Worm (Caenorhabditis elegans) whole organism, L1 larva: Measurements from ENCODE around the gene F32B6.4.

ENCODE experiments used
- C04F5.9 ChIP-seq: sonication (generic microtip); optimal IDR thresholded peaks from 2 replicates; lab custom pipeline; 2016; ENCODE audit warnings: missing genetic modification characterization, missing compliant biosample characterization
- C16A3.4 ChIP-seq: fragments of 150-350 bp; optimal IDR thresholded peaks from 2 replicates; lab custom pipeline; 2014; ENCODE audit warnings: missing biosample characterization, missing genetic modification characterization
- aha-1 ChIP-seq: fragments of 150-350 bp; optimal IDR thresholded peaks from 2 replicates; lab custom pipeline; 2014; ENCODE audit warnings: missing biosample characterization, missing genetic modification characterization
- alr-1 ChIP-seq: fragments of 200-800 bp; sonication (Bioruptor generic); optimal IDR thresholded peaks from 2 replicates; lab custom pipeline; 2018; ENCODE audit warnings: borderline replicate concordance, mild to moderate bottlenecking, missing genetic modification characterization, missing compliant biosample characterization
- aly-2 ChIP-seq: fragments of 150-350 bp; optimal IDR thresholded peaks from 2 replicates; lab custom pipeline; 2014; ENCODE audit warnings: missing biosample characterization, missing genetic modification characterization
- ceh-63 ChIP-seq: fragments of 200-800 bp; sonication (Bioruptor generic); optimal IDR thresholded peaks from 2 replicates; lab custom pipeline; 2018; ENCODE audit warnings: mild to moderate bottlenecking, missing genetic modification characterization, missing compliant biosample characterization
- ceh-88 ChIP-seq: fragments of 200-800 bp; sonication (Bioruptor generic); IDR thresholded peaks from 2 replicates; pipeline ENCODE4 v1.3.6; 2022; ENCODE audit warnings: missing genetic modification characterization, missing compliant biosample characterization
- ceh-90 ChIP-seq: sonication (generic microtip); optimal IDR thresholded peaks from 2 replicates; lab custom pipeline; 2016; ENCODE audit warnings: missing genetic modification characterization, missing compliant biosample characterization
- efl-1 ChIP-seq, 4 experiments: fragments of 150-350 bp; optimal IDR thresholded peaks in 3 of 4; peaks in 1 of 4; 1 replicate in 1 of 4; 2 replicates in 3 of 4; lab custom pipeline; 2014; ENCODE audit warnings: missing biosample characterization in 2 of 4, missing genetic modification characterization in 2 of 4, missing genetic modification reagents in 2 of 4
- egl-13 ChIP-seq: sonication (generic microtip); optimal IDR thresholded peaks from 2 replicates; lab custom pipeline; 2016; ENCODE audit warnings: missing genotype, missing genetic modification reagents, missing genetic modification characterization, missing compliant biosample characterization
- egl-27 ChIP-seq, 2 experiments: fragments of 150-350 bp in 1 of 2; sonication (generic microtip); optimal IDR thresholded peaks; 3 replicates each; lab custom pipeline; 2017 to 2018; ENCODE audit warnings: missing biosample characterization in 2 of 2, missing genetic modification characterization in 2 of 2, missing genetic modification reagents in 2 of 2
- elt-2 ChIP-seq: sonication (generic microtip); optimal IDR thresholded peaks from 2 replicates; lab custom pipeline; 2016; ENCODE audit warnings: missing genetic modification characterization, mild to moderate bottlenecking, inconsistent platforms, missing compliant biosample characterization, missing genetic modification reagents
- elt-3 ChIP-seq, 6 experiments: fragments of 150-350 bp in 1 of 6; sonication (generic microtip); optimal IDR thresholded peaks; 2 replicates each; lab custom pipeline; 2017 to 2018; ENCODE audit warnings: missing biosample characterization in 6 of 6, missing genetic modification characterization in 6 of 6, inconsistent platforms in 1 of 6
- ets-5 ChIP-seq: fragments of 200-800 bp; sonication (Bioruptor generic); IDR thresholded peaks from 2 replicates; pipeline ENCODE4 v1.3.6; 2022; ENCODE audit warnings: missing genetic modification characterization, missing compliant biosample characterization
- fkh-10 ChIP-seq: sonication (generic microtip); optimal IDR thresholded peaks from 2 replicates; lab custom pipeline; 2017; ENCODE audit warnings: missing biosample characterization, missing genetic modification reagents, missing genetic modification characterization
- fkh-4 ChIP-seq: sonication (generic microtip); optimal IDR thresholded peaks from 2 replicates; lab custom pipeline; 2016; ENCODE audit warnings: missing compliant biosample characterization, missing genetic modification characterization, borderline replicate concordance
- fkh-8 ChIP-seq: sonication (generic microtip); optimal IDR thresholded peaks from 2 replicates; lab custom pipeline; 2016; ENCODE audit warnings: mild to moderate bottlenecking, missing genetic modification characterization, missing compliant biosample characterization
- hlh-4 ChIP-seq: sonication (generic microtip); optimal IDR thresholded peaks from 2 replicates; lab custom pipeline; 2016; ENCODE audit warnings: mild to moderate bottlenecking, missing genetic modification characterization, missing compliant biosample characterization
- irx-1 ChIP-seq: sonication (generic microtip); optimal IDR thresholded peaks from 2 replicates; lab custom pipeline; 2016; ENCODE audit warnings: missing genetic modification characterization, missing compliant biosample characterization
- isw-1 ChIP-seq: fragments of 200-800 bp; sonication (Bioruptor generic); IDR thresholded peaks from 2 replicates; pipeline ENCODE4 v1.3.6; 2022; ENCODE audit warnings: missing genetic modification characterization, missing compliant biosample characterization
- lin-13 ChIP-seq: fragments of 150-350 bp; optimal IDR thresholded peaks from 2 replicates; lab custom pipeline; 2014; ENCODE audit warnings: missing biosample characterization, missing genetic modification reagents, missing genetic modification characterization
- lin-35 ChIP-seq, 2 experiments: fragments of 150-350 bp; optimal IDR thresholded peaks; 2 replicates each; lab custom pipeline; 2014; ENCODE audit warnings: missing biosample characterization in 2 of 2, missing genetic modification characterization in 2 of 2, missing genetic modification reagents in 2 of 2
- lin-39 ChIP-seq: fragments of 150-350 bp; optimal IDR thresholded peaks from 2 replicates; lab custom pipeline; 2014; ENCODE audit warnings: missing biosample characterization, missing genetic modification reagents, missing genetic modification characterization
- lir-3 ChIP-seq: sonication (generic microtip); optimal IDR thresholded peaks from 2 replicates; lab custom pipeline; 2016; ENCODE audit warnings: mild to moderate bottlenecking, missing genetic modification characterization, moderate library complexity, missing compliant biosample characterization; ENCODE audit not compliant: poor library complexity
- mab-9 ChIP-seq: fragments of 200-800 bp; sonication (Bioruptor generic); IDR thresholded peaks from 2 replicates; pipeline ENCODE4 v1.3.6; 2022; ENCODE audit warnings: missing genetic modification reagents, missing genetic modification characterization, missing compliant biosample characterization
- mdl-1 ChIP-seq, 2 experiments: fragments of 150-350 bp; optimal IDR thresholded peaks; 2 replicates each; lab custom pipeline; 2014 to 2017; ENCODE audit warnings: missing biosample characterization in 2 of 2, missing genetic modification characterization in 2 of 2, inconsistent platforms in 1 of 2
- mef-2 ChIP-seq: fragments of 150-350 bp; optimal IDR thresholded peaks from 2 replicates; lab custom pipeline; 2014; ENCODE audit warnings: missing biosample characterization, missing genetic modification characterization
- mep-1 ChIP-seq: fragments of 150-350 bp; optimal IDR thresholded peaks from 2 replicates; lab custom pipeline; 2014; ENCODE audit warnings: missing biosample characterization, missing genetic modification characterization
- nhr-11 ChIP-seq: fragments of 150-350 bp; optimal IDR thresholded peaks from 2 replicates; lab custom pipeline; 2014; ENCODE audit warnings: missing biosample characterization, missing genetic modification characterization
- nhr-19 ChIP-seq: fragments of 200-800 bp; sonication (Bioruptor generic); conservative IDR thresholded peaks from 2 replicates; pipeline ENCODE4 v1.3.6; 2022; ENCODE audit warnings: missing genetic modification characterization, missing compliant biosample characterization
- nhr-20 ChIP-seq: sonication (generic microtip); optimal IDR thresholded peaks from 2 replicates; lab custom pipeline; 2016; ENCODE audit warnings: mild to moderate bottlenecking, missing genetic modification characterization, missing compliant biosample characterization
- nhr-237 ChIP-seq: fragments of 150-350 bp; optimal IDR thresholded peaks from 2 replicates; lab custom pipeline; 2014; ENCODE audit warnings: missing biosample characterization, missing genetic modification characterization
- nhr-28 ChIP-seq: fragments of 150-350 bp; optimal IDR thresholded peaks from 2 replicates; lab custom pipeline; 2014; ENCODE audit warnings: missing biosample characterization, missing genetic modification characterization
- nhr-47 ChIP-seq: sonication (generic microtip); optimal IDR thresholded peaks from 2 replicates; lab custom pipeline; 2016; ENCODE audit warnings: mild to moderate bottlenecking, missing genetic modification characterization, moderate library complexity, missing compliant biosample characterization
- nhr-71 ChIP-seq: sonication (generic microtip); optimal IDR thresholded peaks from 2 replicates; lab custom pipeline; 2016; ENCODE audit warnings: mild to moderate bottlenecking, missing genetic modification characterization, moderate library complexity, missing compliant biosample characterization
- nhr-84 ChIP-seq: sonication (generic microtip); optimal IDR thresholded peaks from 2 replicates; lab custom pipeline; 2017; ENCODE audit warnings: missing biosample characterization, missing genetic modification characterization
- pax-3 ChIP-seq: fragments of 200-800 bp; sonication (Bioruptor generic); optimal IDR thresholded peaks from 2 replicates; lab custom pipeline; 2018; ENCODE audit warnings: mild to moderate bottlenecking, missing genetic modification characterization, moderate library complexity, missing compliant biosample characterization
- pqm-1 ChIP-seq: sonication (generic microtip); optimal IDR thresholded peaks from 3 replicates; lab custom pipeline; 2017; ENCODE audit warnings: missing biosample characterization, missing genetic modification characterization
- rnt-1 ChIP-seq: sonication (generic microtip); optimal IDR thresholded peaks from 2 replicates; lab custom pipeline; 2016; ENCODE audit warnings: mild to moderate bottlenecking, missing genetic modification characterization, moderate library complexity, missing compliant biosample characterization
- skn-1 ChIP-seq: fragments of 150-350 bp; optimal IDR thresholded peaks from 2 replicates; lab custom pipeline; 2014; ENCODE audit warnings: missing biosample characterization, missing genetic modification characterization
- snpc-4 ChIP-seq: fragments of 150-350 bp; optimal IDR thresholded peaks from 2 replicates; lab custom pipeline; 2014; ENCODE audit warnings: missing biosample characterization, missing genetic modification characterization
- sup-37 ChIP-seq: fragments of 200-800 bp; sonication (Bioruptor generic); optimal IDR thresholded peaks from 2 replicates; lab custom pipeline; 2018; ENCODE audit warnings: mild to moderate bottlenecking, missing genetic modification characterization, missing compliant biosample characterization
- swsn-7 ChIP-seq: sonication (generic microtip); optimal IDR thresholded peaks from 2 replicates; lab custom pipeline; 2016; ENCODE audit warnings: missing genetic modification characterization, missing compliant biosample characterization
- tbx-2 ChIP-seq: sonication (generic microtip); optimal IDR thresholded peaks from 2 replicates; lab custom pipeline; 2016; ENCODE audit warnings: missing genetic modification characterization, missing compliant biosample characterization
- tlp-1 ChIP-seq: fragments of 150-350 bp; optimal IDR thresholded peaks from 2 replicates; lab custom pipeline; 2014; ENCODE audit warnings: missing biosample characterization, missing genetic modification characterization
- unc-30 ChIP-seq: sonication (generic microtip); optimal IDR thresholded peaks from 2 replicates; lab custom pipeline; 2017; ENCODE audit warnings: missing biosample characterization, missing genetic modification characterization
- unc-62 ChIP-seq: fragments of 150-350 bp; optimal IDR thresholded peaks from 2 replicates; lab custom pipeline; 2014; ENCODE audit warnings: missing biosample characterization, missing genetic modification reagents, missing genetic modification characterization
- unc-98 ChIP-seq: fragments of 200-800 bp; sonication (Bioruptor generic); IDR thresholded peaks from 2 replicates; pipeline ENCODE4 v1.3.6; 2022; ENCODE audit warnings: missing genetic modification characterization, missing compliant biosample characterization

F32B6.4 gene

ce11 chrIV:9891938-9892337 is at the start of gene F32B6.4:
F32B6.4 (minus strand) TSS chrIV:9892038.
- TF ChIP-seq pax-3 (tag; lab: Kevin White, UChicago) (no peak), nhr-47 (tag; lab: Kevin White, UChicago) (no peak), lin-35 (GFP tag; optimal IDR thresholded peaks at IDR 0.05; lab: Kevin White, UChicago) (no peak), elt-2 (tag; lab: Kevin White, UChicago) (no peak), ceh-63 (no peak), lir-3 (tag; lab: Kevin White, UChicago) (no peak), C16A3.4 (tag; lab: Kevin White, UChicago) (no peak), lin-13 (GFP tag; lab: Kevin White, UChicago) (no peak), nhr-237 (tag; lab: Kevin White, UChicago) (no peak), swsn-7 (tag; lab: Kevin White, UChicago) (no peak), unc-62 (GFP tag; lab: Kevin White, UChicago) (no peak), egl-27 (tag; optimal IDR thresholded peaks at IDR 0.05; lab: Kevin White, UChicago) (no peak), pqm-1 (tag; lab: Kevin White, UChicago) (no peak), fkh-10 (GFP tag; lab: Kevin White, UChicago) (no peak), nhr-20 (no peak), irx-1 (tag; lab: Kevin White, UChicago) (no peak), alr-1 (tag; lab: Kevin White, UChicago) (no peak), nhr-19 (GFP tag; lab: Robert Waterston, UW) (no peak), nhr-84 (tag; lab: Kevin White, UChicago) (no peak)

- no peak for TF ChIP-seq efl-1 (optimal IDR thresholded peaks at IDR 0.05; lab: Kevin White, UChicago)
- peak in 1 of 2 experiments; percentile 1 for TF ChIP-seq efl-1 (GFP tag; optimal IDR thresholded peaks at IDR 0.05 in 1 of 2; lab: Kevin White, UChicago)
- no peak for TF ChIP-seq ceh-90
- no peak for TF ChIP-seq lin-39 (tag; lab: Kevin White, UChicago)
- no peak for TF ChIP-seq unc-98
- no peak for TF ChIP-seq aly-2 (tag; lab: Kevin White, UChicago)
- no peak for TF ChIP-seq egl-13 (tag; lab: Kevin White, UChicago)
Measured at ce11 chrIV:9933580-9933979, 41.7 kb upstream of the F32B6.4 start, which contains the start of gene spe-29. spe-29 (plus strand) TSS chrIV:9933880.

- no peak for TF ChIP-seq unc-30
- TF ChIP-seq mdl-1 (tag; optimal IDR thresholded peaks at IDR 0.05; lab: Kevin White, UChicago), result no peak
- no peak for TF ChIP-seq isw-1
- TF ChIP-seq mef-2 (tag; lab: Kevin White, UChicago), result no peak
- no peak for TF ChIP-seq tlp-1 (tag; lab: Kevin White, UChicago)
- no peak for TF ChIP-seq aha-1 (tag; lab: Kevin White, UChicago)
- no peak for TF ChIP-seq swsn-7 (tag; lab: Kevin White, UChicago)
- no peak for TF ChIP-seq sup-37 (GFP tag; lab: Kevin White, UChicago)
- TF ChIP-seq snpc-4, result no peak
- TF ChIP-seq rnt-1 (tag; lab: Kevin White, UChicago), result no peak
- TF ChIP-seq pqm-1 (tag; lab: Kevin White, UChicago), result no peak
- peak; percentile 77 for TF ChIP-seq skn-1
- TF ChIP-seq lin-35 (GFP tag; optimal IDR thresholded peaks at IDR 0.05; lab: Kevin White, UChicago), result peak; percentile 62 to 79
- peak; percentile 77 for TF ChIP-seq mep-1
- TF ChIP-seq fkh-10 (GFP tag; lab: Kevin White, UChicago), result no peak
- no peak for TF ChIP-seq nhr-11 (tag; lab: Kevin White, UChicago)
- TF ChIP-seq nhr-237 (tag; lab: Kevin White, UChicago), result no peak
- no peak for TF ChIP-seq elt-2 (tag; lab: Kevin White, UChicago)
- TF ChIP-seq fkh-8 (tag; lab: Kevin White, UChicago), result no peak
- no peak for TF ChIP-seq nhr-84 (tag; lab: Kevin White, UChicago)
- TF ChIP-seq egl-27 (tag; optimal IDR thresholded peaks at IDR 0.05; lab: Kevin White, UChicago), result no peak
- no peak for TF ChIP-seq fkh-4 (tag; lab: Kevin White, UChicago)
- no peak for TF ChIP-seq ceh-88 (GFP tag; lab: Robert Waterston, UW)
- no peak for TF ChIP-seq nhr-19 (GFP tag; lab: Robert Waterston, UW)
- TF ChIP-seq nhr-28, result no peak
- no peak for TF ChIP-seq alr-1 (tag; lab: Kevin White, UChicago)
- peak in 1 of 6 experiments; percentile 50 for TF ChIP-seq elt-3 (tag; optimal IDR thresholded peaks at IDR 0.05; lab: Kevin White, UChicago)
- TF ChIP-seq C04F5.9 (tag; lab: Kevin White, UChicago), result no peak
- TF ChIP-seq hlh-4 (tag; lab: Kevin White, UChicago), result no peak
- peak; percentile 36 for TF ChIP-seq nhr-71 (tag; lab: Kevin White, UChicago)
- no peak for TF ChIP-seq tbx-2 (tag; lab: Kevin White, UChicago)
- no peak for TF ChIP-seq mab-9
- no peak for TF ChIP-seq ets-5 (GFP tag; lab: Robert Waterston, UW)
Measured at ce11 chrIV:9932055-9932454, 40.2 kb upstream of the F32B6.4 start, which contains the start of the genes trmt-10A and F25H8.2. trmt-10A (minus strand) TSS chrIV:9932213. F25H8.2 (plus strand) TSS chrIV:9932235.
